Worm (Caenorhabditis elegans) whole organism, L2 larva: ENCODE results near the gene clc-33.

Experiments used
- R02D3.7 ChIP-seq: fragments of 150-350 bp; optimal IDR thresholded peaks from 2 replicates; lab custom pipeline; 2014; ENCODE audit warnings: missing biosample characterization, missing genetic modification characterization
- lin-13 ChIP-seq: fragments of 150-350 bp; optimal IDR thresholded peaks from 2 replicates; lab custom pipeline; 2014; ENCODE audit warnings: missing biosample characterization, missing genetic modification reagents, missing genetic modification characterization
- mab-5 ChIP-seq: fragments of 150-350 bp; optimal IDR thresholded peaks from 2 replicates; lab custom pipeline; 2014; ENCODE audit warnings: missing biosample characterization, missing genetic modification characterization
- sma-3 ChIP-seq: sonication (generic microtip); optimal IDR thresholded peaks from 2 replicates; lab custom pipeline; 2016; ENCODE audit warnings: missing genetic modification reagents, missing genetic modification characterization, missing compliant biosample characterization

- TF ChIP-seq lin-13 (no peak), mab-5 (tag; lab: Kevin White, UChicago) (no peak), sma-3 (GFP tag; lab: Kevin White, UChicago) (no peak), R02D3.7 (tag; lab: Kevin White, UChicago) (no peak)
These were observed 31.8 kb upstream of the clc-33 start, which contains the start of gene F46F5.11 for ce11 chrII:808457-808856.
